Worm (Caenorhabditis elegans): Measurements from ENCODE around the gene F49F1.11.
"Not testable (repeated sequence)": the region's sequence is repeated elsewhere in the genome, so short reads cannot be mapped to it uniquely, and the experiment has no call there.

The F49F1.11 gene

DNA sequence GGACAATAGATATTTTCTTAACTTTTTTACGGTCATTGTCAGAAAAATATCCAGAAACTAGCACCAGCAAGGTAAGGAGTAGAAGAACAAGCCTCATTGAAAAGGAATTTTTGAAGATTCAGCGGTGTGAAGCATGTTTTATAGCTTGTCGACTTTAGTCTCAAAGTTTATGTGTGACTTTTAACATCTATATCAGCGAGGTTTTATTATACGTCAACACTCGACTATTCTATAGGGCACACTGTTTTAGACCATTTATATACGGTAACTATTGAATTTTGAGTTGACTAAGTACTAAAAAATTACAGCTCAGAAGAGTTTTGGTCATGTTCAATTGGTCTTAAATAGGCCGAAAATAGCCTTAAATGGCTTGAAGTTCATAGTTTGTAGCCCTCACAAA is at the start of gene F49F1.11:
TSS of gene F49F1.11 (minus strand) at position 101 of the 400 bp plus-strand sequence.
- no peak for TF ChIP-seq elt-3 (tag; optimal IDR thresholded peaks at IDR 0.05)
- no peak for TF ChIP-seq cnd-1 (tag; optimal IDR thresholded peaks at IDR 0.05)
- no peak for TF ChIP-seq mep-1 (tag; optimal IDR thresholded peaks at IDR 0.05)
- no peak for TF ChIP-seq flh-1 (GFP tag; optimal IDR thresholded peaks at IDR 0.05)
- no peak for TF ChIP-seq ham-2 (GFP tag; optimal IDR thresholded peaks at IDR 0.05)
- TF ChIP-seq lsy-2 (tag; optimal IDR thresholded peaks at IDR 0.05) = no peak
- no peak for TF ChIP-seq ces-1 (GFP tag; optimal IDR thresholded peaks at IDR 0.05)
- TF ChIP-seq zip-8 (tag; optimal IDR thresholded peaks at IDR 0.05) = no peak
- TF ChIP-seq nhr-237 (tag; optimal IDR thresholded peaks at IDR 0.05) = no peak
- TF ChIP-seq mls-2 (tag; optimal IDR thresholded peaks at IDR 0.05) = no peak
- TF ChIP-seq tbx-8 (GFP tag; optimal IDR thresholded peaks at IDR 0.05) = no peak
- TF ChIP-seq nhr-76 (tag; optimal IDR thresholded peaks at IDR 0.05) = no peak
- no peak for TF ChIP-seq lin-13 (tag; optimal IDR thresholded peaks at IDR 0.05)
- no peak for TF ChIP-seq ceh-43 (GFP tag; optimal IDR thresholded peaks at IDR 0.05)
- no peak for TF ChIP-seq M03D4.4 (tag; optimal IDR thresholded peaks at IDR 0.05)
- TF ChIP-seq sem-2 (GFP tag; optimal IDR thresholded peaks at IDR 0.05) = no peak
- no peak for TF ChIP-seq sptf-1 (tag; optimal IDR thresholded peaks at IDR 0.05)
- no peak for TF ChIP-seq ceh-39 (tag; optimal IDR thresholded peaks at IDR 0.05)
- no peak for TF ChIP-seq mab-5 (tag; optimal IDR thresholded peaks at IDR 0.05)
- TF ChIP-seq snpc-4 (tag; optimal IDR thresholded peaks at IDR 0.05) = no peak

DNA sequence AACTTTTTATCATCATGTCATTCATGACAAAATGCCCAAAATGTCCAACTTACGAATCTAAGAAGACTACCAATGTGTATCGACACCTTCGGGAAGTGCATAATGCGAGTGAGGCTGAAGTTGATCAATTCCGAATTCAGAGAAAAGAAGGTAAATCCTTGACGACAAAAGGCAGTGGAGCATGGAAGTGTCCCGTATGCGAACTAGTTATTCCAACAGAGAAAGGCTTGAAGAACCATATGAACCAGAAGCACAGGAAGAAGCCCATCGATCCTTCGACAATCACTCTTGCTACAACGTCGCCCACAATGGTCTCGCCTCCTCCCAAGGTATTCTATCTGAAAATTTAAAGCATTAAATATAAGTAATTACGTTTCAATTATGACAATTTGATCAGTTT is 44.9 kb upstream of the F49F1.11 start, which contains the start of gene K08D10.11:
TSS of gene K08D10.11 (minus strand) at position 101 of the 400 bp plus-strand sequence.
- TF ChIP-seq nhr-2 (tag; optimal IDR thresholded peaks at IDR 0.05); ces-1 (GFP tag; optimal IDR thresholded peaks at IDR 0.05); pha-4 (tag; optimal IDR thresholded peaks at IDR 0.05): not testable (repeated sequence)

DNA sequence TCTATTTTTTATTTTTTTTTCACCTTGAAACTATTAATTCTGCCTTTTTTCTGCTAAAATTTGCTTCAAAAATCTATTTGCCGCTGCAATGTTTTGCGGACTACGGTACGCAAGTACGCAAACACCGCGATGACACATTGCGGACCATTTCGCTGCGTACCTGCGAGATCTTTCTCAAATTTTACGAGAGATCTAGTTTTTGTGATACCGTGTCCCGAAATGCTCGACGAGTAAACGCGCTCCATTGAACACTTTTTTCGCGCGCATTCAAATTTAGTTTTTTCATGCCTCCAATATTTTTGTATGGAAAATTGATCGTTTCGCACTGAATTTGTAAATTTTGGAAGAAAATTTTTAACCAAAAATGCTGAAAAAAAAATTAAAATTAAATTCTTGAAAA is 43.6 kb upstream of the F49F1.11 start:
- TF ChIP-seq lsy-2 (tag; optimal IDR thresholded peaks at IDR 0.05) = peak; percentile 62

DNA sequence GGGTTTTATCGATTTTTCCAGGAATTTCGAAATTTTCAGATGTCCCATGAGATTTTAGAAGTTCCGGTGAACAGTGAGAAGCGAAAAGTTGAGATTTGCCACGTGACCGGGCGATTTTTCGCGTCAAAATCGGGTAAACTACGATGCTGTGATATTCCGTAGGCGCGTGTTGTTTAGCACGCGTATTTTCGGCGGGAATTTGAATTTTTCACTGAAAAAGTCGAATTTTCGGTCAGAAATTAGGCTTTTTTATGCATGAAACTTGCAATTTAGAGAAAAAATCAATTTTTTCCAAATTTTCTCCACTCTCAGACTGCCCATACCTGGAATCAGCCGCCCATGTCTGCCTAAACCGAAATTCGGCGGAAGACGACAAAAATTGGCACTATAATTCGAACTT is 37.2 kb upstream of the F49F1.11 start, which contains the start of gene tsen-34:
TSS of gene tsen-34 (plus strand) at position 34 of the 400 bp plus-strand sequence.
- TF ChIP-seq ceh-83 (GFP tag; optimal IDR thresholded peaks at IDR 0.05) = peak; percentile 2
- TF ChIP-seq snpc-4 (tag; optimal IDR thresholded peaks at IDR 0.05) = no peak

DNA sequence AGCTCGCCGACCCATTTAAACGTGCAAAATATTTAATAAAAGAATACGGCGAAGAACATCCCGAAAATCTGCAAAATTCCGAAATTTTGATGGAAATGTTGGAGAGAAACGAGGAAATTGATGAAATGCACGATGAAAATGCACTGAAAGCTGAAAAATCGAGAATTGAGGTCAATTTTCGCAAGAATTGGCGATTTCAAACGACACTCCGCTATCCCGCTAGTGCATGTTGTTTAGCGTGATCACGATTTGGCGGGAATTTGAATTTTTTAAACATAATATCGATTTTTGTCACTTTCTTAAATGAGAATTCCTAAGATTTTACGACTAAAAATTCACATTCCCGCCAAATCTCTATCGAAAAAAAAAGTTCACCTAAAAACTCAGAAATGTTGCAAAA is 36.3 kb upstream of the F49F1.11 start:
- no peak for TF ChIP-seq lsy-2 (tag; optimal IDR thresholded peaks at IDR 0.05)
- TF ChIP-seq nhr-237 (tag; optimal IDR thresholded peaks at IDR 0.05) = no peak
- no peak for TF ChIP-seq snpc-4 (tag; optimal IDR thresholded peaks at IDR 0.05)
- TF ChIP-seq flh-1 (GFP tag; optimal IDR thresholded peaks at IDR 0.05) = no peak
- no peak for TF ChIP-seq unc-120 (tag; optimal IDR thresholded peaks at IDR 0.05; ENCODE audit: poor library complexity, severe bottlenecking)
- no peak for TF ChIP-seq ztf-11 (tag; optimal IDR thresholded peaks at IDR 0.05)
- no peak for TF ChIP-seq elt-1 (tag; optimal IDR thresholded peaks at IDR 0.05; ENCODE audit: borderline replicate concordance, insufficient read depth)
- no peak for TF ChIP-seq unc-39 (tag; optimal IDR thresholded peaks at IDR 0.05)
- TF ChIP-seq nhr-28 (tag; optimal IDR thresholded peaks at IDR 0.05) = no peak
- TF ChIP-seq sem-2 (GFP tag; optimal IDR thresholded peaks at IDR 0.05) = no peak
- TF ChIP-seq nhr-2 (tag; optimal IDR thresholded peaks at IDR 0.05) = no peak
- no peak for TF ChIP-seq ces-1 (GFP tag; optimal IDR thresholded peaks at IDR 0.05)
- no peak for TF ChIP-seq lin-32 (GFP tag; optimal IDR thresholded peaks at IDR 0.05)
- no peak for TF ChIP-seq hlh-1 (tag; optimal IDR thresholded peaks at IDR 0.05)
- TF ChIP-seq ham-2 (GFP tag; optimal IDR thresholded peaks at IDR 0.05) = no peak
- TF ChIP-seq tbx-8 (GFP tag; optimal IDR thresholded peaks at IDR 0.05) = no peak
- TF ChIP-seq mls-2 (tag; optimal IDR thresholded peaks at IDR 0.05) = no peak
- no peak for TF ChIP-seq sptf-1 (tag; optimal IDR thresholded peaks at IDR 0.05)
- no peak for TF ChIP-seq M03D4.4 (tag; optimal IDR thresholded peaks at IDR 0.05)
- no peak for TF ChIP-seq cnd-1 (tag; optimal IDR thresholded peaks at IDR 0.05)

DNA sequence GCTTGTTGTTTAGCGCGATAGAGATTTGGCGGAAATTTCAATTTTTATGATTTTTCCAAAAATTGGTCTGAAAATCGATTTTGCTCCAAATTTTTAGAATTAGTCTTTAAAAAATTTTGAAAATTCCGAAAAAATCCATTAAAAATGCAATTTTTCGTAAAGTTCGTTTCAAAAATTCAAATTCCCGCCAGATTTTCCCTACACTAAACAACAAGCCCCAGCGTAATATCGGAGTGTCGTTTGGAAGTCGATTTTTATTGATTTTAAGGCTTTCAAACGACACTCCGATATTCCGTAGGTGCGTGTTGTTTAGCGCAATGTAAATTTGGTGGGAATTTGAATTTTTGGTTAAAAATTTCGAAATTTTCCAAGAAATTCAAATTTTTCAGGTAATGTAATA is 35.4 kb upstream of the F49F1.11 start:
- TF ChIP-seq unc-62 (GFP tag; optimal IDR thresholded peaks at IDR 0.05) (no peak), cnd-1 (tag; optimal IDR thresholded peaks at IDR 0.05) (no peak), lin-32 (GFP tag; optimal IDR thresholded peaks at IDR 0.05) (no peak), lsy-2 (tag; optimal IDR thresholded peaks at IDR 0.05) (no peak), unc-120 (tag; optimal IDR thresholded peaks at IDR 0.05; ENCODE audit: poor library complexity, severe bottlenecking) (no peak), elt-3 (tag; optimal IDR thresholded peaks at IDR 0.05) (no peak), ceh-43 (GFP tag; optimal IDR thresholded peaks at IDR 0.05) (no peak)
